Fruit fly (Drosophila melanogaster) whole organism, embryonic: Measurements from ENCODE around the gene ebd1.

ENCODE experiments used
- ATbp ChIP-seq: fragments of 200-800 bp; sonication (Bioruptor generic); optimal IDR thresholded peaks from 2 replicates; lab custom pipeline; 2017; ENCODE audit warnings: missing biosample characterization, mild to moderate bottlenecking, missing genetic modification characterization, missing genetic modification reagents
- CG11456 ChIP-seq: fragments of 200-800 bp; sonication (Bioruptor generic); IDR thresholded peaks from 3 replicates; pipeline ENCODE4 v1.3.6; 2022; ENCODE audit warnings: missing biosample characterization, missing genetic modification characterization
- CG12391 ChIP-seq: fragments of 200-800 bp; sonication (Bioruptor generic); optimal IDR thresholded peaks from 3 replicates; lab custom pipeline; 2018; ENCODE audit warnings: missing biosample characterization, mild to moderate bottlenecking, missing genetic modification characterization, moderate library complexity
- CG13287 ChIP-seq: fragments of 200-800 bp; sonication (Bioruptor generic); IDR thresholded peaks from 2 replicates; pipeline ENCODE4 v1.3.6; 2022; ENCODE audit warnings: missing biosample characterization, missing genetic modification characterization; ENCODE audit not compliant: partially characterized antibody
- CG13296 ChIP-seq: fragments of 200-800 bp; sonication (Bioruptor generic); optimal IDR thresholded peaks from 3 replicates; lab custom pipeline; 2018; ENCODE audit warnings: missing biosample characterization, mild to moderate bottlenecking, missing genetic modification characterization
- CG13894 ChIP-seq: fragments of 200-800 bp; sonication (Bioruptor generic); optimal IDR thresholded peaks from 3 replicates; lab custom pipeline; 2018; ENCODE audit warnings: missing biosample characterization, mild to moderate bottlenecking, missing genetic modification characterization, moderate library complexity
- CG14441 ChIP-seq: fragments of 200-800 bp; sonication (Bioruptor generic); IDR thresholded peaks from 2 replicates; pipeline ENCODE4 v1.3.6; 2022; ENCODE audit warnings: missing biosample characterization, missing genetic modification characterization
- CG16863 ChIP-seq: fragments of 200-800 bp; sonication (Bioruptor generic); optimal IDR thresholded peaks from 3 replicates; lab custom pipeline; 2016; ENCODE audit warnings: missing biosample characterization, missing genetic modification characterization
- CG2116 ChIP-seq: fragments of 200-800 bp; sonication (Bioruptor generic); optimal IDR thresholded peaks from 3 replicates; lab custom pipeline; 2018; ENCODE audit warnings: missing biosample characterization, mild to moderate bottlenecking, missing genetic modification characterization
- CG31224 ChIP-seq: fragments of 200-800 bp; sonication (Bioruptor generic); IDR thresholded peaks from 2 replicates; pipeline ENCODE4 v1.3.6; 2022; ENCODE audit warnings: missing biosample characterization, missing genetic modification characterization
- CG33557 ChIP-seq: fragments of 200-800 bp; sonication (Bioruptor generic); optimal IDR thresholded peaks from 2 replicates; lab custom pipeline; 2019; ENCODE audit warnings: missing biosample characterization, mild to moderate bottlenecking, missing genetic modification characterization, moderate library complexity
- CG4282 ChIP-seq: fragments of 200-800 bp; sonication (Bioruptor generic); optimal IDR thresholded peaks from 2 replicates; lab custom pipeline; 2016; ENCODE audit warnings: missing biosample characterization, missing genetic modification characterization
- CG5953 ChIP-seq: fragments of 200-800 bp; sonication (Bioruptor generic); IDR thresholded peaks from 2 replicates; pipeline ENCODE4 v1.3.6; 2022; ENCODE audit warnings: missing biosample characterization, missing genetic modification characterization
- CG6272 ChIP-seq: fragments of 200-800 bp; sonication (Bioruptor generic); IDR thresholded peaks from 2 replicates; pipeline ENCODE4 v1.3.6; 2022; ENCODE audit warnings: missing biosample characterization, missing genetic modification characterization
- CG7271 ChIP-seq: fragments of 200-800 bp; sonication (Bioruptor generic); optimal IDR thresholded peaks from 2 replicates; lab custom pipeline; 2018; ENCODE audit warnings: missing biosample characterization, mild to moderate bottlenecking, missing genetic modification characterization, moderate library complexity
- CG7372 ChIP-seq: fragments of 200-800 bp; sonication (Bioruptor generic); IDR thresholded peaks from 2 replicates; pipeline ENCODE4 v1.3.6; 2022; ENCODE audit warnings: missing biosample characterization, missing genetic modification characterization
- Deaf1 ChIP-seq: fragments of 200-800 bp; optimal IDR thresholded peaks from 3 replicates; lab custom pipeline; 2019; ENCODE audit warnings: missing biosample characterization, mild to moderate bottlenecking, missing genetic modification characterization, moderate library complexity
- Dip3 ChIP-seq: fragments of 200-800 bp; sonication (Bioruptor generic); optimal IDR thresholded peaks from 3 replicates; lab custom pipeline; 2016; ENCODE audit warnings: missing biosample characterization, missing genetic modification characterization
- Doc2 ChIP-seq: fragments of 200-800 bp; sonication (Bioruptor generic); IDR thresholded peaks from 2 replicates; pipeline ENCODE4 v1.3.6; 2022; ENCODE audit warnings: missing biosample characterization, missing genetic modification characterization
- Dp ChIP-seq: fragments of 200-800 bp; sonication (Bioruptor generic); optimal IDR thresholded peaks from 2 replicates; lab custom pipeline; 2018; ENCODE audit warnings: missing biosample characterization, mild to moderate bottlenecking, missing genetic modification characterization, moderate library complexity
- H15 ChIP-seq: fragments of 200-800 bp; sonication (Bioruptor generic); IDR thresholded peaks from 3 replicates; pipeline ENCODE4 v1.3.6; 2022; ENCODE audit warnings: missing biosample characterization, missing genetic modification characterization
- H2.0 ChIP-seq: fragments of 200-800 bp; sonication (Bioruptor generic); IDR thresholded peaks from 2 replicates; pipeline ENCODE4 v1.3.6; 2022; ENCODE audit warnings: missing biosample characterization, missing genetic modification characterization
- HLHmδ ChIP-seq: fragments of 200-800 bp; sonication (Bioruptor generic); optimal IDR thresholded peaks from 2 replicates; lab custom pipeline; 2018; ENCODE audit warnings: missing biosample characterization, mild to moderate bottlenecking, missing genetic modification characterization, moderate library complexity
- Hmx ChIP-seq: fragments of 200-800 bp; sonication (Bioruptor generic); optimal IDR thresholded peaks from 2 replicates; lab custom pipeline; 2016; ENCODE audit warnings: missing biosample characterization, missing genetic modification characterization
- Mad ChIP-seq: fragments of 200-800 bp; sonication (Bioruptor generic); optimal IDR thresholded peaks from 2 replicates; lab custom pipeline; 2016; ENCODE audit warnings: missing biosample characterization, missing genetic modification characterization
- NC2β ChIP-seq: fragments of 200-800 bp; sonication (Bioruptor generic); optimal IDR thresholded peaks from 2 replicates; lab custom pipeline; 2016; ENCODE audit warnings: missing biosample characterization, missing genetic modification characterization
- NK7.1 ChIP-seq: fragments of 200-800 bp; sonication (Bioruptor generic); optimal IDR thresholded peaks from 3 replicates; lab custom pipeline; 2016; ENCODE audit warnings: missing biosample characterization, missing genetic modification characterization
- Neu2 ChIP-seq: fragments of 200-800 bp; sonication (Bioruptor generic); optimal IDR thresholded peaks from 3 replicates; lab custom pipeline; 2016; ENCODE audit warnings: missing biosample characterization, missing genetic modification characterization, borderline replicate concordance
- Nf-YA ChIP-seq: fragments of 200-800 bp; sonication (Bioruptor generic); IDR thresholded peaks from 2 replicates; pipeline ENCODE4 v1.3.6; 2022; ENCODE audit warnings: missing biosample characterization, missing genetic modification characterization
- Rx ChIP-seq: fragments of 200-800 bp; sonication (Bioruptor generic); IDR thresholded peaks from 2 replicates; pipeline ENCODE4 v1.3.6; 2022; ENCODE audit warnings: missing biosample characterization, missing genetic modification characterization
- Side ChIP-seq: fragments of 200-800 bp; sonication (Bioruptor generic); optimal IDR thresholded peaks from 2 replicates; lab custom pipeline; 2016; ENCODE audit warnings: missing biosample characterization, missing genetic modification characterization
- bowl ChIP-seq: fragments of 200-800 bp; sonication (Bioruptor generic); IDR thresholded peaks from 2 replicates; pipeline ENCODE4 v1.3.6; 2022; ENCODE audit warnings: missing biosample characterization, missing genetic modification characterization
- disco-r ChIP-seq: fragments of 200-800 bp; sonication (Bioruptor generic); optimal IDR thresholded peaks from 2 replicates; lab custom pipeline; 2016; ENCODE audit warnings: missing biosample characterization, missing genetic modification characterization
- esg ChIP-seq: fragments of 200-800 bp; sonication (Bioruptor generic); conservative IDR thresholded peaks from 2 replicates; pipeline ENCODE4 v1.3.6; 2022; ENCODE audit warnings: missing biosample characterization, missing genetic modification characterization
- exex ChIP-seq: fragments of 200-800 bp; sonication (Bioruptor generic); optimal IDR thresholded peaks from 4 replicates; lab custom pipeline; 2018; ENCODE audit warnings: missing biosample characterization, mild to moderate bottlenecking, missing genetic modification characterization, moderate library complexity
- eyg ChIP-seq: fragments of 200-800 bp; sonication (Bioruptor generic); optimal IDR thresholded peaks from 3 replicates; lab custom pipeline; 2016; ENCODE audit warnings: missing biosample characterization, missing genetic modification characterization
- fd64A ChIP-seq: fragments of 200-800 bp; sonication (Bioruptor generic); optimal IDR thresholded peaks from 3 replicates; lab custom pipeline; 2018; ENCODE audit warnings: missing biosample characterization, mild to moderate bottlenecking, missing genetic modification characterization
- grn ChIP-seq: fragments of 200-800 bp; sonication (Bioruptor generic); optimal IDR thresholded peaks from 3 replicates; lab custom pipeline; 2017; ENCODE audit warnings: missing biosample characterization, missing genetic modification characterization
- gt ChIP-seq: fragments of 200-800 bp; sonication (Bioruptor generic); IDR thresholded peaks from 2 replicates; pipeline ENCODE4 v1.3.6; 2022; ENCODE audit warnings: missing biosample characterization, missing genetic modification characterization
- inv ChIP-seq: fragments of 200-800 bp; sonication (Bioruptor generic); IDR thresholded peaks from 2 replicates; pipeline ENCODE4 v1.3.6; 2022; ENCODE audit warnings: missing biosample characterization, missing genetic modification characterization; ENCODE audit not compliant: partially characterized antibody
- jumu ChIP-seq: fragments of 200-800 bp; sonication (Bioruptor generic); optimal IDR thresholded peaks from 3 replicates; lab custom pipeline; 2016; ENCODE audit warnings: missing biosample characterization, missing genetic modification characterization
- kah ChIP-seq: fragments of 200-800 bp; sonication (Bioruptor generic); optimal IDR thresholded peaks from 2 replicates; lab custom pipeline; 2018; ENCODE audit warnings: missing biosample characterization, mild to moderate bottlenecking, missing genetic modification characterization
- knrl ChIP-seq: fragments of 200-800 bp; sonication (Bioruptor generic); IDR thresholded peaks from 3 replicates; pipeline ENCODE4 v1.3.6; 2022; ENCODE audit warnings: missing biosample characterization, missing genetic modification characterization; ENCODE audit not compliant: partially characterized antibody
- lab ChIP-seq: fragments of 200-800 bp; sonication (Bioruptor generic); optimal IDR thresholded peaks from 3 replicates; lab custom pipeline; 2017; ENCODE audit warnings: missing biosample characterization, missing genetic modification characterization, mild to moderate bottlenecking, moderate library complexity, missing genetic modification reagents
- lbe ChIP-seq: fragments of 200-800 bp; sonication (Bioruptor generic); optimal IDR thresholded peaks from 2 replicates; lab custom pipeline; 2016; ENCODE audit warnings: missing biosample characterization, mild to moderate bottlenecking, missing genetic modification characterization
- pho ChIP-seq: fragments of 200-800 bp; sonication (Bioruptor generic); optimal IDR thresholded peaks from 2 replicates; lab custom pipeline; 2016; ENCODE audit warnings: missing biosample characterization, missing genetic modification characterization
- prd ChIP-seq, 3 experiments: fragments of >200 bp in 2 of 3; fragments of 200-800 bp in 1 of 3; sonication (Bioruptor generic) in 1 of 3; optimal IDR thresholded peaks in 2 of 3; IDR thresholded peaks in 1 of 3; 2 replicates in 2 of 3; 3 replicates in 1 of 3; pipeline versions ENCODE4 v1.3.6 to Lab custom; 2017 to 2022; ENCODE audit warnings: missing biosample characterization in 1 of 3, missing genetic modification characterization in 1 of 3
- pum ChIP-seq: fragments of 200-800 bp; sonication (Bioruptor generic); optimal IDR thresholded peaks from 2 replicates; lab custom pipeline; 2016; ENCODE audit warnings: missing biosample characterization, missing genetic modification characterization
- sens-2 ChIP-seq: fragments of 200-800 bp; sonication (Bioruptor generic); IDR thresholded peaks from 2 replicates; pipeline ENCODE4 v1.3.6; 2022; ENCODE audit warnings: missing biosample characterization, missing genetic modification characterization
- yki ChIP-seq: fragments of >200 bp; optimal IDR thresholded peaks from 3 replicates; lab custom pipeline; 2018

The ebd1 gene

dm6 chr3L:725527-726191, 40.3 kb upstream of the ebd1 start (continued):
- no peak for TF ChIP-seq exex (tag; lab: Kevin White, UChicago)
- no peak for TF ChIP-seq CG13287 (GFP tag; lab: Robert Waterston, UW)
- TF ChIP-seq pho (GFP tag; lab: Kevin White, UChicago), result no peak
- peak; percentile 39 for TF ChIP-seq CG2116
- TF ChIP-seq jumu (GFP tag; lab: Kevin White, UChicago), result peak; percentile 87
- no peak for TF ChIP-seq CG14441 (GFP tag; lab: Robert Waterston, UW)
- TF ChIP-seq CG7271 (tag; lab: Kevin White, UChicago), result peak; percentile 49
- peak; percentile 40 for TF ChIP-seq NK7.1 (GFP tag; lab: Kevin White, UChicago)
- TF ChIP-seq lab (GFP tag; lab: Kevin White, UChicago), result no peak
- TF ChIP-seq Mad, result peak; percentile 76
- no peak for TF ChIP-seq CG13296 (GFP tag; lab: Kevin White, UChicago)
- TF ChIP-seq CG31224 (GFP tag; lab: Robert Waterston, UW), result no peak
- TF ChIP-seq CG12391 (tag; lab: Kevin White, UChicago), result peak; percentile 90
- no peak for TF ChIP-seq grn (GFP tag; lab: Kevin White, UChicago)
- TF ChIP-seq kah (GFP tag; lab: Kevin White, UChicago), result peak; percentile 20
- peak; percentile 45 for TF ChIP-seq disco-r (GFP tag; lab: Kevin White, UChicago)
- no peak for TF ChIP-seq knrl (GFP tag; lab: Robert Waterston, UW)
- peak; percentile 81 for TF ChIP-seq Rx (GFP tag; lab: Robert Waterston, UW)
- peak; percentile 84 for TF ChIP-seq CG33557 (GFP tag; lab: Kevin White, UChicago)
- peak; percentile 87 for TF ChIP-seq NC2β
- TF ChIP-seq sens-2 (GFP tag; lab: Robert Waterston, UW), result peak; percentile 82
- peak; percentile 72 for TF ChIP-seq lbe
- peak; percentile 69 for TF ChIP-seq CG6272
- peak; percentile 48 for TF ChIP-seq CG4282
- peak; percentile 26 for TF ChIP-seq eyg (GFP tag; lab: Kevin White, UChicago)
- peak; percentile 65; the same call in 1 of the 2 replicates for TF ChIP-seq gt (GFP tag; lab: Robert Waterston, UW)
- peak; percentile 69 for TF ChIP-seq Side (GFP tag; lab: Kevin White, UChicago)
- TF ChIP-seq fd64A (GFP tag; lab: Kevin White, UChicago), result peak; percentile 16
- TF ChIP-seq CG13894 (tag; lab: Kevin White, UChicago), result no peak
- no peak for TF ChIP-seq prd (optimal IDR thresholded peaks at IDR 0.05; lab: Kevin White, UChicago)
- peak; percentile 94 for TF ChIP-seq prd (GFP tag; IDR thresholded peaks at IDR 0.05; lab: Robert Waterston, UW)
- no peak for TF ChIP-seq Doc2
- TF ChIP-seq Deaf1 (tag; lab: Kevin White, UChicago), result no peak
- no peak for TF ChIP-seq HLHmδ
- no peak for TF ChIP-seq bowl (GFP tag; lab: Robert Waterston, UW)
- peak; percentile 71 for TF ChIP-seq H15 (GFP tag; lab: Robert Waterston, UW)
- TF ChIP-seq H2.0, result peak; percentile 45; the same call in 1 of the 2 replicates
- TF ChIP-seq esg, result peak; percentile 60
- no peak for TF ChIP-seq Dip3 (GFP tag; lab: Kevin White, UChicago)
- TF ChIP-seq inv (GFP tag; lab: Robert Waterston, UW), result no peak
- no peak for TF ChIP-seq Nf-YA
- no peak for TF ChIP-seq CG7372 (GFP tag; lab: Robert Waterston, UW)
- no peak for TF ChIP-seq CG11456
- no peak for TF ChIP-seq CG5953
- peak; percentile 55 for TF ChIP-seq ATbp
- TF ChIP-seq pum (GFP tag; lab: Kevin White, UChicago), result peak; percentile 86
- peak; percentile 59 for TF ChIP-seq Neu2 (GFP tag; lab: Kevin White, UChicago)
- peak; percentile 84 for TF ChIP-seq CG16863 (GFP tag; lab: Kevin White, UChicago)
- TF ChIP-seq yki (lab: Kevin White, UChicago), result no peak
- no peak for TF ChIP-seq Hmx (GFP tag; lab: Kevin White, UChicago)
- no peak for TF ChIP-seq Dp (GFP tag; lab: Kevin White, UChicago)
